Fruit fly (Drosophila melanogaster) whole organism, adult: ENCODE results near the gene sicily.

Experiments used
- Clk ChIP-seq: fragments of 200-800 bp; sonication (Bioruptor generic); optimal IDR thresholded peaks from 2 replicates; lab custom pipeline; 2017; ENCODE audit warnings: missing biosample characterization, missing genetic modification characterization
- Crg-1 ChIP-seq: fragments of 200-800 bp; sonication (Bioruptor generic); optimal IDR thresholded peaks from 2 replicates; lab custom pipeline; 2016; ENCODE audit warnings: missing biosample characterization, missing genetic modification characterization
- toe ChIP-seq: fragments of 200-800 bp; sonication (Bioruptor generic); optimal IDR thresholded peaks from 2 replicates; lab custom pipeline; 2016; ENCODE audit warnings: missing biosample characterization, missing genetic modification characterization

dm6 chrX:11906818-11907281, 15.3 kb downstream of the sicily start, which contains the start of gene CG43156:
- no peak for TF ChIP-seq Crg-1 (GFP tag; lab: Kevin White, UChicago)
- no peak for TF ChIP-seq Clk
- TF ChIP-seq toe = no peak
